Fruit fly (Drosophila melanogaster) whole organism: Measurements from ENCODE around the gene CG43373.
"Not testable (repeated sequence)": the region's sequence is repeated elsewhere in the genome, so short reads cannot be mapped to it uniquely, and the experiment has no call there.

ENCODE experiments used
- CG8478 ChIP-seq: fragments of >200 bp; optimal IDR thresholded peaks from 2 replicates; lab custom pipeline; 2018; ENCODE audit warnings: inconsistent platforms
- Dll ChIP-seq: fragments of >200 bp; optimal IDR thresholded peaks from 2 replicates; lab custom pipeline; 2017
- EcR ChIP-seq, 2 experiments: fragments of >200 bp; optimal IDR thresholded peaks; 2 replicates each; lab custom pipeline; 2017; ENCODE audit warnings: missing biosample characterization in 2 of 2, missing genetic modification characterization in 2 of 2, missing genetic modification reagents in 2 of 2
- pan ChIP-seq: fragments of >200 bp; optimal IDR thresholded peaks from 2 replicates; lab custom pipeline; 2017
- psq ChIP-seq: fragments of >200 bp; optimal IDR thresholded peaks from 2 replicates; lab custom pipeline; 2017
- usp ChIP-seq: fragments of >200 bp; optimal IDR thresholded peaks from 2 replicates; lab custom pipeline; 2017; ENCODE audit warnings: missing biosample characterization, missing genetic modification characterization, mixed read lengths

CG43373 gene

DNA sequence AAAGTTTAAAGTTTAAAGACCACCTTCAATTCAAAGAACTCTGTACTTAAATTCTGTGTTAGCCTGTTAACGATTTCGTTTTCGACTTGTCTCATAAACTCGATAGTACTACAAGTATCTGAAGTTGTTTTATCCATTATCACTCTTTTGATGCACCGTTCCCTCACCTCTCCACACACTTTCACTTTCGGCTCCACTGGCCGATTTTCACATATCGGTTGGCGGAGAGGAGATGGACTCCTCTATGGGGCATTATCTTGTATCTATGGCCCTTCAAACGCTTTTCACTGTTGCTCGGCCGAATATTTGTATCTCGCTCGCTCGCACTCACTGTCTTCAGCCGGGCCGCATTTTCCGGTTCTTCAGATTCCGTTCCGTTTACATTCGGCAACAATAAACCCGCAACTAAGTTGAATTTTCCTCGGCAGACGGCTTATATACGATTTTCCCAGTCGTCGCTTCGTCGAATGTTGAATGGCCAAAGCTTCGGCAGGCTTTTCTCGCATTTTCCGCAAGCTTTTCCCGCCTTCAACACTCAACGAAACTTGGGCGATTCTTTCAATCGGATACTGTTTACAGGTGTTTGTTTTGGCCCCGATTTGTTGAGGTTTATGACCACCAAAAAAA lies at the start of gene CG43373:
Gene CG43373 (minus strand): TSS at position 373 of the 627 bp plus-strand sequence.
- TF ChIP-seq psq (lab: Kevin White, UChicago) = no peak
- no peak for TF ChIP-seq usp (GFP tag; lab: Kevin White, UChicago)
- no peak for TF ChIP-seq EcR (GFP tag; optimal IDR thresholded peaks at IDR 0.05; lab: Kevin White, UChicago)
- TF ChIP-seq CG8478 (lab: Kevin White, UChicago) = no peak
- TF ChIP-seq pan = no peak
- TF ChIP-seq Dll (lab: Kevin White, UChicago) = no peak

DNA sequence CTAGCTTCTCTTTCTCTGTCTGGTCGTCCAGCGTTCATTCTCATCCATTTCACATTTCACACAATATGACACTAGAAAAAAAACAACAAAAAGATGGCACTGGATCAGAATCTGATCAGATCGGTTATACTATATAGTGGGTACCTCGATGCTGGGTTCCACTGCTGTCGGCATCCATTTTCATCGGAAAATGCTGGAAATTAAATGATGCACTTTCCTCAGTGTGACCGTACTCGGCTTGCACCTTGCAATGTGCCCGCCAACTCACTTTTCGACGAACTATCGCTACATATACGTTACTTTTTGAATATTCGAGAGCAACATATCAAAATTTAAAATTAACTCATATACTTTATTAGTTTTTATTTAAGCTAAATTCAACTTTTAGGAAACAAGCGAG lies 47.7 kb upstream of the CG43373 start, which contains the start of gene tra:
Gene tra (minus strand): TSS at position 191 of the 400 bp plus-strand sequence.
- TF ChIP-seq pan (no peak), Dll (lab: Kevin White, UChicago) (no peak), EcR (GFP tag; optimal IDR thresholded peaks at IDR 0.05; lab: Kevin White, UChicago) (no peak), usp (GFP tag; lab: Kevin White, UChicago) (no peak), psq (lab: Kevin White, UChicago) (no peak), CG8478 (lab: Kevin White, UChicago) (no peak)

dm6 chr3L:16587994-16588622 lies 44.9 kb upstream of the CG43373 start:
- TF ChIP-seq psq (lab: Kevin White, UChicago) = no peak
- TF ChIP-seq pan = no peak
- TF ChIP-seq usp (GFP tag; lab: Kevin White, UChicago) = no peak
- TF ChIP-seq Dll (lab: Kevin White, UChicago) = no peak
- no peak for TF ChIP-seq CG8478 (lab: Kevin White, UChicago)

DNA sequence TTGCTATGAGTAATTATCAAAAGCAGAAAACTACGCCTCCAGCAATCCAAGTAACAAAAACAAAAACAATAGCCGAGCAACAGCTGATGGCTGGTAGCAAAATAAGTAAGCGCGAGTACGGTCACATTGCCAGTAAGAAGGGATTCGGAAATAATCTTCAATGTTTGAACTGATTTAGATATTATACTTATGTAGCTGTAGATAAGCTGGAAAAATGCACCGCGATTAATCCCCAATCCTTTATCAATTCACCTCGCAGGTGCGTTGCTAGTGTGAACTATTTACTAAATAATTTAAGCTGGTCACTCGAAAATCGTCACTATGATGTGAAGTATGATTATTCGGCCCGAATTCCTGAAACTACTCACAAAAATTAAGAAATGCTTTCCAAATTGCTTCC lies 43.8 kb upstream of the CG43373 start, which contains the start of the genes Syx8 and CG32163:
Gene Syx8 (minus strand): TSS at position 69 of the 400 bp plus-strand sequence.
Gene CG32163 (plus strand): TSS at position 169 of the 400 bp plus-strand sequence.
- TF ChIP-seq pan (no peak), CG8478 (lab: Kevin White, UChicago) (no peak), EcR (GFP tag; optimal IDR thresholded peaks at IDR 0.05; lab: Kevin White, UChicago) (no peak), usp (GFP tag; lab: Kevin White, UChicago) (no peak), Dll (lab: Kevin White, UChicago) (no peak), psq (lab: Kevin White, UChicago) (no peak)

- TF ChIP-seq CG8478 (lab: Kevin White, UChicago) = no peak
- no peak for TF ChIP-seq pan
- no peak for TF ChIP-seq Dll (lab: Kevin White, UChicago)
- TF ChIP-seq usp (GFP tag; lab: Kevin White, UChicago) = no peak
- TF ChIP-seq EcR (GFP tag; optimal IDR thresholded peaks at IDR 0.05; lab: Kevin White, UChicago) = no peak
- TF ChIP-seq psq (lab: Kevin White, UChicago) = no peak
Observed at dm6 chr3L:16584074-16584578, 41.0 kb upstream of the CG43373 start, which contains the start of gene UQCR-C2. TSS of gene UQCR-C2 (plus strand) at chr3L:16584124.

DNA sequence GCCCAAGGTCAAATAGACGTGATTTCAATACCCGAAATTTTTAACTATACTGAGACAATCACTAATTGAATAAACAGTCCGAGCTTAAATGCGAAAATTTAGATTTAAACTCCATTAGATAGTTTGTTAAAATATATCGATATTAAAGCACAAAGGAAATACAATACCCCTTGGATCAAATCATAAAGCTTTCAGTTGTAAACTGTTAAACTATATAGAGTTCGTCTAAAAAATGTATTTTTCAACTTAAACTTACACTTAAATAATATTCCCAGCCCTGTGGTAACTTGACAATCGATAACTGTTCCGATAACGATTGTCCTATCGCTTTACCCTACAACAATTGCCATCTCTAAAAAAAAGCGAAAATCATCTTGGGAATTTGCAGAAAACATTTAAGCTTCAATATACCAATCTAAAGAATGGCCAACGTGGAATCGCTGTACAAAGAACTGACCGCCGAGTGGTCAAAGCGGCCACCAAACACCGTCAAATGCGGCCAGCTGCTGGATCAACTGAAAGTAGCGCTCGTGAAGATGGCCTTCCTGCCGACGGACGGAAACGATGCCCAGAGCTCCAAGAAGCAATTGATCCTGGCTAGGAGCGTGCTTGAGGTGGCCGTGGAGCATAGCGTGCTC lies 39.6 kb upstream of the CG43373 start, which contains the start of gene Rpn12:
Gene Rpn12 (plus strand): TSS at position 351 of the 638 bp plus-strand sequence.
- TF ChIP-seq pan = no peak
- TF ChIP-seq CG8478 (lab: Kevin White, UChicago) = no peak
- TF ChIP-seq psq (lab: Kevin White, UChicago) = no peak
- TF ChIP-seq Dll (lab: Kevin White, UChicago) = no peak
- no peak for TF ChIP-seq usp (GFP tag; lab: Kevin White, UChicago)
- no peak for TF ChIP-seq EcR (GFP tag; optimal IDR thresholded peaks at IDR 0.05; lab: Kevin White, UChicago)

DNA sequence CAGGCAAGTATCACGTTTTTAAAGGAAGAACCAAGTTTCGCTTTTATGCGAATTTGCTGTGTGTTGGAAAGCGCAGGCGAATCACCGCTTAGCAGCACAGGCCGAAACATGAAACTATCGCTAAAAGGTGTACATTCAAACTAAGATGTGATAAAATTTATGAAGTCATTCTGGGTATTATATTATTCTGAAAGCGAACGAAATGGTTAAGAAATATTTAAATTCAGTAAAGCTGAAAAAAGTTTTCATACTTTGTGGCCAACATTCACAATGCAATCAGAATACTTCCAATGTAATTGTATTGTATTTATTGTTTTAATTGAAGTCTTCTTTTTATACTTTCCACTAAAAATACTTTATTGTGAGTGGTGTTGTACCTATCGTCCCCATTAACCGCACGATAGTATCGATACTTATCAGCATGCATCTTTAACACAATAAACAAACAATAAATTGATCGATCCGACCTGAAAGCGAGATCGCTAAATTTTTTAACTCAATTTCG lies 38.1 kb upstream of the CG43373 start, which contains the start of gene Smn:
Gene Smn (minus strand): TSS at position 347 of the 505 bp plus-strand sequence.
- no peak for TF ChIP-seq EcR (GFP tag; optimal IDR thresholded peaks at IDR 0.05; lab: Kevin White, UChicago)
- no peak for TF ChIP-seq usp (GFP tag; lab: Kevin White, UChicago)
- TF ChIP-seq psq (lab: Kevin White, UChicago) = no peak
- TF ChIP-seq CG8478 (lab: Kevin White, UChicago) = no peak
- no peak for TF ChIP-seq pan
- no peak for TF ChIP-seq Dll (lab: Kevin White, UChicago)

DNA sequence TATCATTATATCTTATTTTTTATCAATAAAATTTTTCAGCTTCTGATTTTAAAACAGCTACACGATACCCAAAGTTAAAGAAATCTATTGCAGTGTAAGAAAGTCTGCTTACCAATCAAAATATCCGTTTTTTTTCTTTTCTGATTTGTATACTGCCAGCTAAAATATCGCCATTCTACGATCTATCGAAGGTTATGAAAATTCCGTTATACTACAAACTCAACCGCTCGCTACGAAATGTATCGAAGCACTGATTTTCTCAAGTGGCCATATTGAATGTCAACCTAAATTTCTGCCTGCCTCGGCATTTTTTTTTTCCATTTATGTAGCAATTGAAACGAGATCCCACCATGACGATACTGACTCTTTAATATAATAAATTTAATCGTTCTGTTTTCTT lies 36.9 kb upstream of the CG43373 start, which contains the start of gene nxf2:
Gene nxf2 (minus strand): TSS at position 258 of the 400 bp plus-strand sequence.
- TF ChIP-seq CG8478 (lab: Kevin White, UChicago) = no peak
- no peak for TF ChIP-seq EcR (GFP tag; optimal IDR thresholded peaks at IDR 0.05; lab: Kevin White, UChicago)
- TF ChIP-seq pan = no peak
- TF ChIP-seq usp (GFP tag; lab: Kevin White, UChicago) = no peak
- no peak for TF ChIP-seq Dll (lab: Kevin White, UChicago)
- no peak for TF ChIP-seq psq (lab: Kevin White, UChicago)

dm6 chr3L:16574307-16574946 lies 31.3 kb upstream of the CG43373 start, which contains the start of gene mbf1:
TSS of gene mbf1 (plus strand) at chr3L:16574436.
- TF ChIP-seq CG8478 (lab: Kevin White, UChicago) (no peak), pan (no peak), usp (GFP tag; lab: Kevin White, UChicago) (no peak), EcR (GFP tag; optimal IDR thresholded peaks at IDR 0.05; lab: Kevin White, UChicago) (no peak), Dll (lab: Kevin White, UChicago) (no peak), psq (lab: Kevin White, UChicago) (no peak)

dm6 chr3L:16573234-16573633 lies 30.1 kb upstream of the CG43373 start, which contains the start of gene Mipp1:
TSS of gene Mipp1 (minus strand) at chr3L:16573334.
- TF ChIP-seq psq (lab: Kevin White, UChicago); Dll (lab: Kevin White, UChicago); pan: not testable (repeated sequence)
